Worm (Caenorhabditis elegans) whole organism, L2 larva: ENCODE results near the gene cpg-1.

Experiments used
- C34F6.9 ChIP-seq: fragments of 150-350 bp; optimal IDR thresholded peaks from 2 replicates; lab custom pipeline; 2014; ENCODE audit warnings: missing biosample characterization, missing genetic modification characterization
- F13H6.1 ChIP-seq: sonication (generic microtip); optimal IDR thresholded peaks from 2 replicates; lab custom pipeline; 2016; ENCODE audit warnings: missing genetic modification characterization, missing compliant biosample characterization
- R02D3.7 ChIP-seq: fragments of 150-350 bp; optimal IDR thresholded peaks from 2 replicates; lab custom pipeline; 2014; ENCODE audit warnings: missing biosample characterization, missing genetic modification characterization
- Y55F3AM.14 ChIP-seq: fragments of 200-800 bp; sonication (Bioruptor generic); optimal IDR thresholded peaks from 2 replicates; lab custom pipeline; 2018; ENCODE audit warnings: mild to moderate bottlenecking, missing genetic modification characterization, missing compliant biosample characterization
- ZK546.5 ChIP-seq: sonication (generic microtip); optimal IDR thresholded peaks from 2 replicates; lab custom pipeline; 2017; ENCODE audit warnings: missing biosample characterization, missing genetic modification characterization
- alr-1 ChIP-seq: fragments of 150-350 bp; optimal IDR thresholded peaks from 2 replicates; lab custom pipeline; 2014; ENCODE audit warnings: missing biosample characterization, missing genetic modification characterization
- blmp-1 ChIP-seq: sonication (generic microtip); optimal IDR thresholded peaks from 2 replicates; lab custom pipeline; 2017; ENCODE audit warnings: missing genetic modification characterization, mild to moderate bottlenecking, missing compliant biosample characterization, antibody characterized with exemption, moderate library complexity; ENCODE audit not compliant: insufficient read depth
- ceh-16 ChIP-seq: fragments of 150-350 bp; optimal IDR thresholded peaks from 2 replicates; lab custom pipeline; 2014; ENCODE audit warnings: missing biosample characterization, missing genetic modification characterization
- crh-2 ChIP-seq: sonication (generic microtip); optimal IDR thresholded peaks from 2 replicates; lab custom pipeline; 2017; ENCODE audit warnings: missing biosample characterization, missing genetic modification characterization
- dmd-4 ChIP-seq: sonication (generic microtip); optimal IDR thresholded peaks from 2 replicates; lab custom pipeline; 2017; ENCODE audit warnings: missing biosample characterization, missing genetic modification characterization
- egl-27 ChIP-seq: sonication (generic microtip); optimal IDR thresholded peaks from 3 replicates; lab custom pipeline; 2017; ENCODE audit warnings: missing biosample characterization, missing genetic modification reagents, missing genetic modification characterization
- elt-3 ChIP-seq: sonication (generic microtip); optimal IDR thresholded peaks from 2 replicates; lab custom pipeline; 2017; ENCODE audit warnings: missing biosample characterization, missing genetic modification characterization
- fos-1 ChIP-seq: fragments of 150-350 bp; optimal IDR thresholded peaks from 2 replicates; lab custom pipeline; 2014; ENCODE audit warnings: missing biosample characterization, missing genetic modification characterization
- gmeb-1 ChIP-seq: fragments of 150-350 bp; optimal IDR thresholded peaks from 2 replicates; lab custom pipeline; 2014; ENCODE audit warnings: missing biosample characterization, missing genetic modification characterization
- lin-39 ChIP-seq: fragments of 150-350 bp; optimal IDR thresholded peaks from 2 replicates; lab custom pipeline; 2014; ENCODE audit warnings: missing biosample characterization, missing genetic modification reagents, missing genetic modification characterization
- lsy-2 ChIP-seq, 2 experiments: fragments of 150-350 bp in 1 of 2; sonication (generic microtip) in 1 of 2; optimal IDR thresholded peaks; 2 replicates each; lab custom pipeline; 2014 to 2017; ENCODE audit warnings: missing biosample characterization in 2 of 2, missing genetic modification characterization in 2 of 2
- mbf-1 ChIP-seq: sonication (generic microtip); optimal IDR thresholded peaks from 2 replicates; lab custom pipeline; 2017; ENCODE audit warnings: missing biosample characterization, missing genetic modification characterization
- mdl-1 ChIP-seq, 2 experiments: fragments of 150-350 bp in 1 of 2; sonication (generic microtip) in 1 of 2; optimal IDR thresholded peaks; 2 replicates each; lab custom pipeline; 2017; ENCODE audit warnings: missing biosample characterization in 2 of 2, missing genetic modification characterization in 2 of 2
- nhr-10 ChIP-seq: sonication (generic microtip); optimal IDR thresholded peaks from 2 replicates; lab custom pipeline; 2017; ENCODE audit warnings: missing biosample characterization, missing genetic modification characterization
- nhr-129 ChIP-seq: fragments of 150-350 bp; optimal IDR thresholded peaks from 2 replicates; lab custom pipeline; 2014; ENCODE audit warnings: missing biosample characterization, missing genetic modification characterization
- nhr-21 ChIP-seq: fragments of 150-350 bp; optimal IDR thresholded peaks from 2 replicates; lab custom pipeline; 2014; ENCODE audit warnings: missing biosample characterization, missing genetic modification characterization
- nhr-237 ChIP-seq: fragments of 150-350 bp; optimal IDR thresholded peaks from 2 replicates; lab custom pipeline; 2014; ENCODE audit warnings: missing biosample characterization, missing genetic modification characterization
- nhr-25 ChIP-seq: fragments of 150-350 bp; sonication (generic microtip); optimal IDR thresholded peaks from 3 replicates; lab custom pipeline; 2014; ENCODE audit warnings: missing biosample characterization, missing genetic modification characterization
- nhr-6 ChIP-seq: fragments of 150-350 bp; optimal IDR thresholded peaks from 2 replicates; lab custom pipeline; 2014; ENCODE audit warnings: missing biosample characterization, missing genetic modification characterization
- peb-1 ChIP-seq: fragments of 150-350 bp; optimal IDR thresholded peaks from 2 replicates; lab custom pipeline; 2014; ENCODE audit warnings: missing biosample characterization, missing genetic modification characterization
- sem-4 ChIP-seq: fragments of 150-350 bp; optimal IDR thresholded peaks from 2 replicates; lab custom pipeline; 2014; ENCODE audit warnings: missing biosample characterization, missing genetic modification reagents, missing genetic modification characterization
- sma-3 ChIP-seq: sonication (generic microtip); optimal IDR thresholded peaks from 2 replicates; lab custom pipeline; 2016; ENCODE audit warnings: missing genetic modification reagents, missing genetic modification characterization, missing compliant biosample characterization
- sma-9 ChIP-seq, 2 experiments: fragments of 150-350 bp in 1 of 2; sonication (generic microtip) in 1 of 2; optimal IDR thresholded peaks; 2 replicates each; lab custom pipeline; 2014 to 2016; ENCODE audit warnings: missing genetic modification characterization in 2 of 2, mild to moderate bottlenecking in 1 of 2, missing biosample characterization in 1 of 2, missing compliant biosample characterization in 1 of 2, missing genetic modification reagents in 1 of 2, moderate library complexity in 1 of 2
- unc-39 ChIP-seq: fragments of 150-350 bp; optimal IDR thresholded peaks from 2 replicates; lab custom pipeline; 2014; ENCODE audit warnings: missing biosample characterization, missing genetic modification characterization
- unc-55 ChIP-seq: fragments of 150-350 bp; sonication (generic microtip); optimal IDR thresholded peaks from 3 replicates; lab custom pipeline; 2014; ENCODE audit warnings: missing biosample characterization, missing genetic modification reagents, missing genetic modification characterization
- zag-1 ChIP-seq: fragments of 150-350 bp; optimal IDR thresholded peaks from 2 replicates; lab custom pipeline; 2014; ENCODE audit warnings: missing biosample characterization, missing genetic modification characterization
- ztf-11 ChIP-seq: sonication (generic microtip); optimal IDR thresholded peaks from 2 replicates; lab custom pipeline; 2017; ENCODE audit warnings: missing biosample characterization, missing genetic modification characterization
- ztf-4 ChIP-seq: fragments of 150-350 bp; optimal IDR thresholded peaks from 2 replicates; lab custom pipeline; 2014; ENCODE audit warnings: missing biosample characterization, missing genetic modification characterization

The cpg-1 gene

ce11 chrIII:4494541-4495010 lies 5.4 kb downstream of the cpg-1 start (continued):
- TF ChIP-seq nhr-237 (tag; lab: Kevin White, UChicago) (no peak), C34F6.9 (peak; percentile 35), sma-9 (GFP tag; optimal IDR thresholded peaks at IDR 0.05; lab: Kevin White, UChicago) (peak; percentile 74), sma-9 (tag; optimal IDR thresholded peaks at IDR 0.05; lab: Kevin White, UChicago) (no peak), fos-1 (tag; lab: Kevin White, UChicago) (peak; percentile 75), mbf-1 (tag; lab: Kevin White, UChicago) (no peak), ztf-4 (no peak), elt-3 (tag; lab: Kevin White, UChicago) (no peak), lin-39 (tag; lab: Kevin White, UChicago) (no peak)
- TF ChIP-seq, all 48 proteins: peak for 14

DNA sequence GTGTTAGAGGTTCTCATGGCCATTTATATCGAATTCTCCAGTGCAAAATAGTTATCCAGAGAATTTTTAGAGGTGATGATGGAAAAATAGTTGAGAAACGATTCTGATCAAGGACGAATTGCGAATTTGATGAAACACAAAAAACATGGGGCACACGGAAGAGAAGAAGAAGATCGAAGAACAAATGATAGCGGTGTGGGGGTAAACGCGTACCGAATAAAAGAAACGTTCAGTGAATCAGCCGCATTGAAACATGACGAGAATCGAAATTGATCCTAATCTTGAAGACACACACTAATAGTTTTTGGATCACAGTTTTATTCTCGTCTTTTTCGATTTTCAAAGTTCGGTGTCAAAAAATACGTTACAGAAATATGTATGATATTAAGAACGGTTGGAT lies 6.1 kb downstream of the cpg-1 start:
- TF ChIP-seq ceh-16 (tag; lab: Kevin White, UChicago) (peak; percentile 26), sma-9 (GFP tag; optimal IDR thresholded peaks at IDR 0.05; lab: Kevin White, UChicago) (peak; percentile 61), sma-9 (tag; optimal IDR thresholded peaks at IDR 0.05; lab: Kevin White, UChicago) (no peak), blmp-1 (tag; lab: Kevin White, UChicago) (peak; percentile 49), nhr-25 (tag; lab: Kevin White, UChicago) (peak; percentile 52), Y55F3AM.14 (GFP tag; lab: Kevin White, UChicago) (no peak), nhr-21 (tag; lab: Kevin White, UChicago) (peak; percentile 14), sma-3 (GFP tag; lab: Kevin White, UChicago) (peak; percentile 29), R02D3.7 (tag; lab: Kevin White, UChicago) (no peak)

DNA sequence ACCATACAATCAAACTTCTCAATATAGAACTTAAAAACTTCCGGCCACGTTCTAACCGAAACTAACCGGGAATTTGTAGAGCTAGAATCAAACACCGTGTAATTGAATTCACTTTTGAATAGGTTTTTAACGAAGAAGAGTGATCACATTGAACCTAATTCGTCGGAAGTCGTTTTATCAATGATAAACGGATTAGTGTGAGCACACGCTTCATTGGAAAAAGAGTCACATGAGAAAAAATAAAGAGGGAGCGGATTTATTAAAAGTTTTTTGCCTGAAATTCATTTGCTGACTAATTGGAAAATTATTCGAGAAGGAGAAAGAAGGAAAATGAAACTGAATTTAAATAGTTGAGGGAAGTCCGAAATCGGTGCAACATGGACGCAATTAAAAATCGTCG lies 6.5 kb downstream of the cpg-1 start:
- no peak for TF ChIP-seq ztf-11 (tag; lab: Kevin White, UChicago)
- TF ChIP-seq blmp-1 (tag; lab: Kevin White, UChicago) = no peak
- no peak for TF ChIP-seq sem-4
- TF ChIP-seq nhr-25 (tag; lab: Kevin White, UChicago) = no peak
- no peak for TF ChIP-seq unc-55 (GFP tag; lab: Kevin White, UChicago)
- no peak for TF ChIP-seq ZK546.5
- no peak for TF ChIP-seq alr-1 (tag; lab: Kevin White, UChicago)
- no peak for TF ChIP-seq dmd-4 (tag; lab: Kevin White, UChicago)

ce11 chrIII:4496085-4496484 lies 6.9 kb downstream of the cpg-1 start:
- TF ChIP-seq F13H6.1 (tag; lab: Kevin White, UChicago) (peak; percentile 13), gmeb-1 (tag; lab: Kevin White, UChicago) (peak; percentile 2), lsy-2 (tag; optimal IDR thresholded peaks at IDR 0.05; lab: Kevin White, UChicago) (peak in 1 of 2 experiments; percentile 40), blmp-1 (tag; lab: Kevin White, UChicago) (peak; percentile 60), ztf-4 (peak; percentile 29), alr-1 (tag; lab: Kevin White, UChicago) (no peak), sma-3 (GFP tag; lab: Kevin White, UChicago) (peak; percentile 76), nhr-21 (tag; lab: Kevin White, UChicago) (peak; percentile 75), C34F6.9 (no peak), sma-9 (GFP tag; optimal IDR thresholded peaks at IDR 0.05; lab: Kevin White, UChicago) (peak; percentile 85), sma-9 (tag; optimal IDR thresholded peaks at IDR 0.05; lab: Kevin White, UChicago) (no peak), fos-1 (tag; lab: Kevin White, UChicago) (peak; percentile 65), crh-2 (tag; lab: Kevin White, UChicago) (peak; percentile 41), mdl-1 (tag; optimal IDR thresholded peaks at IDR 0.05; lab: Kevin White, UChicago) (peak in 1 of 2 experiments; percentile 39), peb-1 (tag; lab: Kevin White, UChicago) (no peak), nhr-129 (peak; percentile 59), nhr-6 (tag; lab: Kevin White, UChicago) (peak; percentile 25), egl-27 (no peak), R02D3.7 (tag; lab: Kevin White, UChicago) (no peak), nhr-25 (tag; lab: Kevin White, UChicago) (peak; percentile 60)

DNA sequence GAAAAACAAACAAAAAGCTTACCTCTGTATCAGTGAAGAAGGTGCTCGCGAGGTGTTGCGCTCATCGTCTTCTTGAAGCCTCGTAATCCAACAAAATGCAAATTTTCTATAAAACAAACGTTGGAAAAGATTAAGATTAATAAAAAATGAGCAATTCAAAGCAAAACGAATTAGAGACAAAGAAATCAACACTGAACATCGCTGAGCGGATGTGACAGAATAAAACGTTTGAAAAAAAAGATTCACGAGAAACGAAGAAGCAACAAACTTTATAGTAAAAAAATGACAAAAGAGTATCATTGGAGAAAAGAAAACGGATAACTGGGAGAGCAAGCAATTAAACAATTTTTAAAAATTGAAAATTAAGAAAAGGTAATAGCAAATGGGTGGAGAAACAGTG lies 9.8 kb downstream of the cpg-1 start, which contains the start of the genes C07G2.5 and atf-7:
Gene C07G2.5, minus strand, starts transcription at position 101 of the 400 bp plus-strand sequence.
Gene atf-7, minus strand, starts transcription at position 108 of the 400 bp plus-strand sequence.
- TF ChIP-seq zag-1 (tag; lab: Kevin White, UChicago) = no peak
- TF ChIP-seq peb-1 (tag; lab: Kevin White, UChicago) = no peak
- no peak for TF ChIP-seq nhr-10
- TF ChIP-seq unc-39 (tag; lab: Kevin White, UChicago) = no peak
